Fruit fly (Drosophila melanogaster) whole organism, embryonic: ENCODE results near the gene Pde6.
A peak's percentile ranks its signal among the peaks of the same experiment; 100 is the strongest.

Source experiments
- Atf6 ChIP-seq: fragments of 200-800 bp; sonication (Bioruptor generic); IDR thresholded peaks from 2 replicates; pipeline ENCODE4 v1.3.6; 2022; ENCODE audit warnings: missing biosample characterization, missing genetic modification characterization
- CG13123 ChIP-seq: fragments of 200-800 bp; sonication (Bioruptor generic); optimal IDR thresholded peaks from 2 replicates; lab custom pipeline; 2016; ENCODE audit warnings: missing biosample characterization, missing genetic modification characterization
- CG13894 ChIP-seq: fragments of 200-800 bp; sonication (Bioruptor generic); optimal IDR thresholded peaks from 3 replicates; lab custom pipeline; 2018; ENCODE audit warnings: missing biosample characterization, mild to moderate bottlenecking, missing genetic modification characterization, moderate library complexity
- CG14710 ChIP-seq: fragments of 200-800 bp; sonication (Bioruptor generic); optimal IDR thresholded peaks from 3 replicates; lab custom pipeline; 2019; ENCODE audit warnings: missing biosample characterization, mild to moderate bottlenecking, missing genetic modification characterization, moderate library complexity
- CG1603 ChIP-seq: fragments of 200-800 bp; sonication (Bioruptor generic); optimal IDR thresholded peaks from 2 replicates; lab custom pipeline; 2019; ENCODE audit warnings: missing biosample characterization, mild to moderate bottlenecking, missing genetic modification characterization, moderate library complexity
- CG32767 ChIP-seq: fragments of 200-800 bp; sonication (Bioruptor generic); IDR thresholded peaks from 2 replicates; pipeline ENCODE4 v1.3.6; 2022; ENCODE audit warnings: missing biosample characterization, missing genetic modification characterization
- CG32772 ChIP-seq: fragments of 200-800 bp; sonication (Bioruptor generic); IDR thresholded peaks from 2 replicates; pipeline ENCODE4 v1.3.6; 2022; ENCODE audit warnings: missing biosample characterization, missing genetic modification characterization
- CG5245 ChIP-seq: fragments of 200-800 bp; sonication (Bioruptor generic); optimal IDR thresholded peaks from 3 replicates; lab custom pipeline; 2016; ENCODE audit warnings: missing biosample characterization, missing genetic modification characterization
- CG6791 ChIP-seq: fragments of 200-800 bp; sonication (Bioruptor generic); IDR thresholded peaks from 3 replicates; pipeline ENCODE4 v1.3.6; 2022; ENCODE audit warnings: missing biosample characterization, missing genetic modification characterization; ENCODE audit not compliant: partially characterized antibody
- CG7839 ChIP-seq: fragments of 200-800 bp; sonication (Bioruptor generic); optimal IDR thresholded peaks from 3 replicates; lab custom pipeline; 2018; ENCODE audit warnings: missing biosample characterization, mild to moderate bottlenecking, missing genetic modification characterization, moderate library complexity
- CG8290 ChIP-seq, 3 experiments: fragments of 200-800 bp; sonication (Bioruptor generic); optimal IDR thresholded peaks; 2 replicates each; lab custom pipeline; 2016 to 2019; ENCODE audit warnings: missing biosample characterization in 3 of 3, missing genetic modification characterization in 3 of 3, mild to moderate bottlenecking in 2 of 3, moderate library complexity in 1 of 3
- CTCF ChIP-seq: fragments of 200-800 bp; sonication (Bioruptor generic); optimal IDR thresholded peaks from 2 replicates; lab custom pipeline; 2017; ENCODE audit warnings: missing biosample characterization, mild to moderate bottlenecking, missing genetic modification characterization, moderate library complexity
- Camta ChIP-seq: fragments of 200-800 bp; sonication (Bioruptor generic); optimal IDR thresholded peaks from 2 replicates; lab custom pipeline; 2016; ENCODE audit warnings: missing biosample characterization, missing genetic modification characterization
- Chrac-16 ChIP-seq: fragments of 200-800 bp; sonication (Bioruptor generic); optimal IDR thresholded peaks from 3 replicates; lab custom pipeline; 2016; ENCODE audit warnings: missing biosample characterization, missing genetic modification characterization
- D ChIP-seq, 2 experiments: fragments of 200-800 bp in 1 of 2; fragments of >200 bp in 1 of 2; sonication (Bioruptor generic) in 1 of 2; optimal IDR thresholded peaks; 2 replicates in 1 of 2; 3 replicates in 1 of 2; lab custom pipeline; 2017; ENCODE audit warnings: mild to moderate bottlenecking in 1 of 2, missing biosample characterization in 1 of 2, missing genetic modification characterization in 1 of 2, missing genetic modification reagents in 1 of 2
- Dek ChIP-seq: fragments of 200-800 bp; sonication (Bioruptor generic); optimal IDR thresholded peaks from 3 replicates; lab custom pipeline; 2019; ENCODE audit warnings: missing biosample characterization, mild to moderate bottlenecking, missing genetic modification characterization, moderate library complexity
- Dref ChIP-seq: fragments of 200-800 bp; sonication (Bioruptor generic); IDR thresholded peaks from 2 replicates; pipeline ENCODE4 v1.3.6; 2022; ENCODE audit warnings: missing biosample characterization, missing genetic modification characterization
- Drgx ChIP-seq: fragments of 200-800 bp; sonication (Bioruptor generic); IDR thresholded peaks from 2 replicates; pipeline ENCODE4 v1.3.6; 2022; ENCODE audit warnings: missing biosample characterization, missing genetic modification characterization
- Gug ChIP-seq: fragments of 200-800 bp; sonication (Bioruptor generic); IDR thresholded peaks from 4 replicates; pipeline ENCODE4 v1.3.6; 2022; ENCODE audit warnings: missing biosample characterization, missing genetic modification characterization
- Hmx ChIP-seq: fragments of 200-800 bp; sonication (Bioruptor generic); optimal IDR thresholded peaks from 2 replicates; lab custom pipeline; 2016; ENCODE audit warnings: missing biosample characterization, missing genetic modification characterization
- Myb ChIP-seq: fragments of 200-800 bp; sonication (Bioruptor generic); optimal IDR thresholded peaks from 2 replicates; lab custom pipeline; 2016; ENCODE audit warnings: missing biosample characterization, missing genetic modification characterization
- Oli ChIP-seq: fragments of 200-800 bp; sonication (Bioruptor generic); optimal IDR thresholded peaks from 2 replicates; lab custom pipeline; 2018; ENCODE audit warnings: missing biosample characterization, mild to moderate bottlenecking, missing genetic modification characterization, moderate library complexity
- Spps ChIP-seq: fragments of 200-800 bp; sonication (Bioruptor generic); optimal IDR thresholded peaks from 2 replicates; lab custom pipeline; 2018; ENCODE audit warnings: missing biosample characterization, mild to moderate bottlenecking, missing genetic modification characterization
- Taf1 ChIP-seq: fragments of 200-800 bp; sonication (Bioruptor generic); IDR thresholded peaks from 2 replicates; pipeline ENCODE4 v1.3.6; 2022; ENCODE audit warnings: missing biosample characterization, missing genetic modification characterization
- amos ChIP-seq: fragments of 200-800 bp; sonication (Bioruptor generic); IDR thresholded peaks from 2 replicates; pipeline ENCODE4 v1.3.6; 2022; ENCODE audit warnings: missing biosample characterization, missing genetic modification characterization; ENCODE audit not compliant: partially characterized antibody
- ato ChIP-seq: fragments of 200-800 bp; sonication (Bioruptor generic); IDR thresholded peaks from 2 replicates; pipeline ENCODE4 v1.3.6; 2022; ENCODE audit warnings: missing biosample characterization, missing genetic modification characterization; ENCODE audit not compliant: partially characterized antibody
- az2 ChIP-seq: fragments of 200-800 bp; sonication (Bioruptor generic); optimal IDR thresholded peaks from 3 replicates; lab custom pipeline; 2016; ENCODE audit warnings: missing biosample characterization, missing genetic modification characterization
- bcd ChIP-seq: fragments of 200-800 bp; sonication (Bioruptor generic); optimal IDR thresholded peaks from 2 replicates; lab custom pipeline; 2017; ENCODE audit warnings: missing biosample characterization, mild to moderate bottlenecking, missing genetic modification characterization
- btn ChIP-seq: fragments of 200-800 bp; sonication (Bioruptor generic); optimal IDR thresholded peaks from 2 replicates; lab custom pipeline; 2016; ENCODE audit warnings: missing biosample characterization, missing genetic modification characterization
- cas ChIP-seq: fragments of 200-800 bp; sonication (Bioruptor generic); IDR thresholded peaks from 2 replicates; pipeline ENCODE4 v1.3.6; 2022; ENCODE audit warnings: missing biosample characterization, missing genetic modification characterization
- chif ChIP-seq, 2 experiments: fragments of 200-800 bp; sonication (Bioruptor generic); optimal IDR thresholded peaks; 3 replicates each; lab custom pipeline; 2016; ENCODE audit warnings: missing biosample characterization in 2 of 2, missing genetic modification characterization in 2 of 2
- chn ChIP-seq: fragments of 200-800 bp; sonication (Bioruptor generic); optimal IDR thresholded peaks from 2 replicates; lab custom pipeline; 2016; ENCODE audit warnings: missing biosample characterization, missing genetic modification characterization
- cwo ChIP-seq: fragments of 200-800 bp; sonication (Bioruptor generic); optimal IDR thresholded peaks from 3 replicates; lab custom pipeline; 2017; ENCODE audit warnings: missing biosample characterization, missing genetic modification characterization, mild to moderate bottlenecking, moderate library complexity, missing genetic modification reagents
- dysf ChIP-seq: fragments of 200-800 bp; sonication (Bioruptor generic); IDR thresholded peaks from 3 replicates; pipeline ENCODE4 v1.3.6; 2022; ENCODE audit warnings: missing biosample characterization, missing genetic modification characterization
- fd64A ChIP-seq: fragments of 200-800 bp; sonication (Bioruptor generic); optimal IDR thresholded peaks from 3 replicates; lab custom pipeline; 2018; ENCODE audit warnings: missing biosample characterization, mild to moderate bottlenecking, missing genetic modification characterization
- fru ChIP-seq: fragments of >200 bp; optimal IDR thresholded peaks from 2 replicates; lab custom pipeline; 2017
- gsb ChIP-seq: fragments of 200-800 bp; sonication (Bioruptor generic); IDR thresholded peaks from 2 replicates; pipeline ENCODE4 v1.3.6; 2022; ENCODE audit warnings: missing biosample characterization, missing genetic modification characterization
- ind ChIP-seq: fragments of 200-800 bp; sonication (Bioruptor generic); optimal IDR thresholded peaks from 3 replicates; lab custom pipeline; 2016; ENCODE audit warnings: missing biosample characterization, missing genetic modification characterization
- jumu ChIP-seq: fragments of 200-800 bp; sonication (Bioruptor generic); optimal IDR thresholded peaks from 3 replicates; lab custom pipeline; 2016; ENCODE audit warnings: missing biosample characterization, missing genetic modification characterization
- lbe ChIP-seq: fragments of 200-800 bp; sonication (Bioruptor generic); optimal IDR thresholded peaks from 2 replicates; lab custom pipeline; 2016; ENCODE audit warnings: missing biosample characterization, mild to moderate bottlenecking, missing genetic modification characterization
- lola ChIP-seq, 3 experiments: fragments of >200 bp in 2 of 3; fragments of 200-800 bp in 1 of 3; sonication (Bioruptor generic) in 1 of 3; optimal IDR thresholded peaks; 2 replicates each; lab custom pipeline; 2017 to 2019; ENCODE audit warnings: missing biosample characterization in 3 of 3, missing genetic modification characterization in 3 of 3, mild to moderate bottlenecking in 1 of 3, moderate library complexity in 1 of 3
- oc ChIP-seq: fragments of 200-800 bp; sonication (Bioruptor generic); optimal IDR thresholded peaks from 2 replicates; lab custom pipeline; 2018; ENCODE audit warnings: missing biosample characterization, mild to moderate bottlenecking, missing genetic modification characterization, moderate library complexity
- pita ChIP-seq: fragments of 200-800 bp; sonication (Bioruptor generic); optimal IDR thresholded peaks from 2 replicates; lab custom pipeline; 2017; ENCODE audit warnings: missing biosample characterization, mild to moderate bottlenecking, missing genetic modification characterization
- psq ChIP-seq: fragments of 200-800 bp; sonication (Bioruptor generic); optimal IDR thresholded peaks from 2 replicates; lab custom pipeline; 2017; ENCODE audit warnings: missing biosample characterization, missing genetic modification characterization
- run ChIP-seq: fragments of 200-800 bp; sonication (Bioruptor generic); optimal IDR thresholded peaks from 3 replicates; lab custom pipeline; 2018; ENCODE audit warnings: missing biosample characterization, mild to moderate bottlenecking, missing genetic modification characterization
- seq ChIP-seq: fragments of 200-800 bp; sonication (Bioruptor generic); IDR thresholded peaks from 2 replicates; pipeline ENCODE4 v1.3.6; 2022; ENCODE audit warnings: missing biosample characterization, missing genetic modification characterization
- sima ChIP-seq: fragments of 200-800 bp; sonication (Bioruptor generic); optimal IDR thresholded peaks from 2 replicates; lab custom pipeline; 2016; ENCODE audit warnings: missing biosample characterization, missing genetic modification characterization
- ttk ChIP-seq: fragments of 200-800 bp; sonication (Bioruptor generic); IDR thresholded peaks from 2 replicates; pipeline ENCODE4 v2.1.2; 2022; ENCODE audit warnings: missing biosample characterization, missing genetic modification characterization
- vfl ChIP-seq: fragments of 200-800 bp; sonication (Bioruptor generic); optimal IDR thresholded peaks from 2 replicates; lab custom pipeline; 2016; ENCODE audit warnings: missing biosample characterization, missing genetic modification characterization

The Pde6 gene

DNA sequence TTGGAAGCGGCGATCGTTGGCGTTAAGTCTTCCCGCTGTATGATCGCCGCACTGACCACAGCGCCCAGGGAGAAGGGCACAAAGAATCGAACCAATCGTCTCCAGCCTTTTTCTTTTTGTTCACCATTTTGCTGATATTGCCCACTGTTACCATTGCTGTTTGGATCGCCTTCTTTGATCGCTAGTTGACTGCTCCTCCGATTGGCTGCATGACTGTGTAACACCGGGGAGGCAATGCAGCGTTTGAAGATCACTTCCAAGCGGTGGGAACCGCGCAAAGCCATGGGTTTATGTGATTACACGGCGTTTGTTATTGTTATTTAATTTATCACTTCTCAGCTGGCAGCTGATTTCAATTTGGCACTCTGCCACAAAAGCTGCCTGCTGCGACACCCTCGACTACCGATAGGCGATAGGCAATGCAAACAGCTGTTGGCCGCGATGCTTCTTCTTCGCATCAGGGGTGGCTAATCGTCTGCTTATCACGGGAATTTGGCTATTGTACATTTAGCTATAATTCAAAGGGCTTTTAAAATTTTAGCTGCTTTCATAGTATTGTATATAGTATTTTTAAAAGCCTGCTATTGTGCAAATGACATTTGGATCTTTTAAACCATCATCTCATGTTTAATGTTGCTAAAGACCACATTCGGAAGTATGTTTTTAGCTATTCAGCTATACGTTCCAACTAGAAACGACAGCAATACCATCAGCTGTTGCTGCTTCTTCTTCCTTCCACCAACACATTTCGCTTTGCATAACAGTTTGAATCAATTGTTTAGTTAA is 46.8 kb downstream of the Pde6 start, which contains the start of the genes HtrA2 and mRpL11 (continued):
- TF ChIP-seq bcd (GFP tag; lab: Kevin White, UChicago) (peak; percentile 59), CG13894 (no peak), vfl (GFP tag; lab: Kevin White, UChicago) (peak; percentile 60), Gug (GFP tag; lab: Robert Waterston, UW) (peak; percentile 53; the same call in 1 of the 4 replicates), Chrac-16 (GFP tag; lab: Kevin White, UChicago) (peak; percentile 57), psq (GFP tag; lab: Kevin White, UChicago) (peak; percentile 38), Spps (tag; lab: Kevin White, UChicago) (no peak), chn (GFP tag; lab: Kevin White, UChicago) (peak; percentile 62), ttk (GFP tag; lab: Robert Waterston, UW) (no peak), Dek (tag; lab: Kevin White, UChicago) (peak; percentile 46), CG5245 (no peak), btn (no peak), jumu (GFP tag; lab: Kevin White, UChicago) (no peak), Myb (GFP tag; lab: Kevin White, UChicago) (peak; percentile 73), lola (GFP tag; optimal IDR thresholded peaks at IDR 0.05; lab: Kevin White, UChicago) (peak in 1 of 3 experiments; percentile 66), oc (no peak), cwo (no peak), fd64A (GFP tag; lab: Kevin White, UChicago) (no peak), CG13123 (peak; percentile 9), amos (GFP tag; lab: Robert Waterston, UW) (peak; percentile 55), az2 (GFP tag; lab: Kevin White, UChicago) (peak; percentile 33), pita (GFP tag; lab: Kevin White, UChicago) (no peak), Dref (GFP tag; lab: Robert Waterston, UW) (peak; percentile 93), lbe (no peak), CG14710 (tag; lab: Kevin White, UChicago) (peak; percentile 74), ato (GFP tag; lab: Robert Waterston, UW) (0 out of 2 replicates have a peak, but pooled peaks have one; percentile 12), chif (GFP tag; optimal IDR thresholded peaks at IDR 0.05; lab: Kevin White, UChicago) (peak; percentile 39 to 60), CTCF (GFP tag; lab: Kevin White, UChicago) (no peak), dysf (GFP tag; lab: Robert Waterston, UW) (peak; percentile 44; the same call in 1 of the 3 replicates), ind (GFP tag; lab: Kevin White, UChicago) (peak; percentile 56), sima (GFP tag; lab: Kevin White, UChicago) (no peak), CG6791 (peak; percentile 51; the same call in 1 of the 3 replicates), Atf6 (GFP tag; lab: Robert Waterston, UW) (no peak), CG8290 (GFP tag; optimal IDR thresholded peaks at IDR 0.05; lab: Kevin White, UChicago) (peak; percentile 51), CG8290 (tag; optimal IDR thresholded peaks at IDR 0.05; lab: Kevin White, UChicago) (peak in 1 of 2 experiments; percentile 73), Hmx (no peak), gsb (GFP tag; lab: Robert Waterston, UW) (no peak), CG7839 (tag; lab: Kevin White, UChicago) (peak; percentile 60), CG1603 (tag; lab: Kevin White, UChicago) (peak; percentile 48), D (optimal IDR thresholded peaks at IDR 0.05; lab: Kevin White, UChicago) (no peak), D (GFP tag; optimal IDR thresholded peaks at IDR 0.05; lab: Kevin White, UChicago) (no peak), Taf1 (GFP tag; lab: Robert Waterston, UW) (peak; percentile 22; the same call in 1 of the 2 replicates), Camta (GFP tag; lab: Kevin White, UChicago) (peak; percentile 59), Oli (tag; lab: Kevin White, UChicago) (no peak), CG32767 (GFP tag; lab: Robert Waterston, UW) (no peak), seq (GFP tag; lab: Robert Waterston, UW) (no peak), fru (lab: Kevin White, UChicago) (no peak), run (tag; lab: Kevin White, UChicago) (no peak), CG32772 (0 out of 2 replicates have a peak, but pooled peaks have one; percentile 15), Drgx (GFP tag; lab: Robert Waterston, UW) (no peak), cas (GFP tag; lab: Robert Waterston, UW) (peak; percentile 43; the same call in 1 of the 2 replicates)
